Fruit fly (Drosophila melanogaster): ENCODE data around the gene Klp31E.
A peak's percentile ranks its signal among the peaks of the same experiment; 100 is the strongest.

Klp31E gene

DNA sequence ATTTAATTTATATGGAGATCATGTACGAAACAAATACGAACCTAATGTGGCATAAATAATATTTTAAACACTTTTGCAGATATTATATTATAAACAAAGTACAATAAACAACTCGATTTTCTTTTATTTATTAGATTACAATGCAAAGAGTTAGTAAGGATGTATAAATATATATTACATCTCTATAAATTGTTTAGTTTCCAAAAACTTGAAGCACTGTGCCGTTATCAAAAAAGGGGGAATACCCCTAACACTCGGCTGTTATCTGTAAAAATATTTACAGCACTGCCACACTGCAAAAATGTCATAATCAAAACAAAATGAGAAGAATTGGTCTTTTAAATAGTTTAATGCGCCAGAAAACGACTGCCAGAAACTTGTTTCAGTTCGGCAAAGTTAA lies 14.7 kb downstream of the Klp31E start, which contains the start of gene CG5188 (continued):
- TF ChIP-seq crol (GFP tag; IDR thresholded peaks at IDR 0.05), result no peak
- peak; percentile 16; the same call in 1 of the 2 replicates for TF ChIP-seq Bgb (GFP tag; IDR thresholded peaks at IDR 0.05; ENCODE audit: partially characterized antibody)
- TF ChIP-seq CrebB (tag; optimal IDR thresholded peaks at IDR 0.05), result no peak
- no peak for TF ChIP-seq Lpt (GFP tag; optimal IDR thresholded peaks at IDR 0.05)
- no peak for TF ChIP-seq CG8290 (GFP tag; optimal IDR thresholded peaks at IDR 0.05)
- no peak for TF ChIP-seq CG8290 (tag; optimal IDR thresholded peaks at IDR 0.05)
- TF ChIP-seq CG15479 (GFP tag; optimal IDR thresholded peaks at IDR 0.05), result no peak
- TF ChIP-seq dysf (GFP tag; IDR thresholded peaks at IDR 0.05), result no peak; the same call in 2 of the 3 replicates
- TF ChIP-seq so (GFP tag; IDR thresholded peaks at IDR 0.05), result peak; percentile 26; the same call in 1 of the 3 replicates
- TF ChIP-seq Sry-β (GFP tag; optimal IDR thresholded peaks at IDR 0.05), result no peak
- peak; percentile 28 for TF ChIP-seq vfl (GFP tag; optimal IDR thresholded peaks at IDR 0.05)
- peak; percentile 90 for TF ChIP-seq stwl (tag; optimal IDR thresholded peaks at IDR 0.05)
- TF ChIP-seq Hmx (GFP tag; optimal IDR thresholded peaks at IDR 0.05), result no peak
- no peak for TF ChIP-seq ttk (GFP tag; IDR thresholded peaks at IDR 0.05)
- TF ChIP-seq pum (GFP tag; optimal IDR thresholded peaks at IDR 0.05), result no peak
- peak in 1 of 3 experiments; percentile 37 for TF ChIP-seq lola (GFP tag; optimal IDR thresholded peaks at IDR 0.05)
- TF ChIP-seq HLH4C (GFP tag; IDR thresholded peaks at IDR 0.05; ENCODE audit: partially characterized antibody), result no peak
- TF ChIP-seq CG16813 (GFP tag; IDR thresholded peaks at IDR 0.05; ENCODE audit: partially characterized antibody), result 0 out of 3 replicates have a peak, but pooled peaks have one; percentile 34
- peak; percentile 48 for TF ChIP-seq Fer1 (GFP tag; optimal IDR thresholded peaks at IDR 0.05)
- no peak for TF ChIP-seq ewg (GFP tag; optimal IDR thresholded peaks at IDR 0.05)
- TF ChIP-seq CG13624 (GFP tag; optimal IDR thresholded peaks at IDR 0.05), result no peak
- TF ChIP-seq stc (GFP tag; IDR thresholded peaks at IDR 0.05), result peak; percentile 62; the same call in 1 of the 2 replicates
- TF ChIP-seq CG10431 (GFP tag; optimal IDR thresholded peaks at IDR 0.05), result peak; percentile 2
- peak; percentile 53; the same call in 1 of the 2 replicates for TF ChIP-seq ato (GFP tag; IDR thresholded peaks at IDR 0.05; ENCODE audit: partially characterized antibody)
- TF ChIP-seq bigmax (GFP tag; optimal IDR thresholded peaks at IDR 0.05), result no peak
- TF ChIP-seq Dip3 (GFP tag; optimal IDR thresholded peaks at IDR 0.05), result no peak
- no peak for TF ChIP-seq hth (optimal IDR thresholded peaks at IDR 0.05)
- peak; percentile 44 for TF ChIP-seq mam (GFP tag; optimal IDR thresholded peaks at IDR 0.05)
- no peak for TF ChIP-seq Hmr (GFP tag; optimal IDR thresholded peaks at IDR 0.05)
- TF ChIP-seq MBD-R2 (GFP tag; IDR thresholded peaks at IDR 0.05), result peak; percentile 75; the same call in 1 of the 2 replicates
- peak; percentile 17 for TF ChIP-seq NC2β (GFP tag; optimal IDR thresholded peaks at IDR 0.05)
- TF ChIP-seq CG9727 (GFP tag; optimal IDR thresholded peaks at IDR 0.05), result peak; percentile 16
- no peak for TF ChIP-seq CG12942 (GFP tag; optimal IDR thresholded peaks at IDR 0.05)
- TF ChIP-seq cwo (GFP tag; optimal IDR thresholded peaks at IDR 0.05), result peak; percentile 27
- TF ChIP-seq maf-S (GFP tag; optimal IDR thresholded peaks at IDR 0.05), result no peak
- no peak for TF ChIP-seq bowl (GFP tag; IDR thresholded peaks at IDR 0.05)
- TF ChIP-seq run (tag; optimal IDR thresholded peaks at IDR 0.05), result no peak
- 0 out of 2 replicates have a peak, but pooled peaks have one; percentile 29 for TF ChIP-seq Taf1 (GFP tag; IDR thresholded peaks at IDR 0.05)
- TF ChIP-seq exex (tag; optimal IDR thresholded peaks at IDR 0.05), result no peak
- TF ChIP-seq CG12659 (GFP tag; optimal IDR thresholded peaks at IDR 0.05), result peak; percentile 50
- TF ChIP-seq sc (optimal IDR thresholded peaks at IDR 0.05), result no peak
- TF ChIP-seq sc (GFP tag; optimal IDR thresholded peaks at IDR 0.05), result no peak
- peak; percentile 69; the same call in 2 of the 3 replicates for TF ChIP-seq CG17361 (GFP tag; IDR thresholded peaks at IDR 0.05)
- TF ChIP-seq CG11093 (GFP tag; IDR thresholded peaks at IDR 0.05), result no peak
- peak; percentile 48 for TF ChIP-seq nerfin-1 (tag; optimal IDR thresholded peaks at IDR 0.05)
- TF ChIP-seq Abd-B (GFP tag; optimal IDR thresholded peaks at IDR 0.05), result no peak
- TF ChIP-seq CG8388 (GFP tag; optimal IDR thresholded peaks at IDR 0.05), result peak; percentile 99
- peak; percentile 36; the same call in 1 of the 2 replicates for TF ChIP-seq E2f2 (GFP tag; IDR thresholded peaks at IDR 0.05)
- no peak for TF ChIP-seq Ptx1 (GFP tag; IDR thresholded peaks at IDR 0.05)
- no peak for TF ChIP-seq seq (GFP tag; IDR thresholded peaks at IDR 0.05)
- no peak for TF ChIP-seq CG8478 (optimal IDR thresholded peaks at IDR 0.05)
- TF ChIP-seq CG9797 (GFP tag; optimal IDR thresholded peaks at IDR 0.05), result peak; percentile 52

Measured in whole organism, embryonic.